ENCODE assay signal across 4 fruit fly cellular contexts in genomic region chr3L:8458767-8459614, dm6.
A peak's percentile ranks its signal among the peaks of the same experiment; 100 is the strongest.
TF ChIP-seq lines count a peak whose summit lies in the region.

No protein-coding gene starts in this region.

- TF ChIP-seq CTCF in whole organism, embryonic (GFP tag; optimal IDR thresholded peaks at IDR 0.05; lab: Kevin White, UChicago): no peak

TF ChIP-seq in whole organism, embryonic, 481 proteins besides CTCF, POLR2A, EP300 and RAD21 (continues in another document):
- TF ChIP-seq Dbx (GFP tag; IDR thresholded peaks at IDR 0.05; lab: Robert Waterston, UW): no peak
- TF ChIP-seq CG3726 (GFP tag; IDR thresholded peaks at IDR 0.05; lab: Robert Waterston, UW): no peak
- TF ChIP-seq Chrac-16 (GFP tag; optimal IDR thresholded peaks at IDR 0.05; lab: Kevin White, UChicago): no peak
- peak; percentile 9 for TF ChIP-seq CG4707 (GFP tag; optimal IDR thresholded peaks at IDR 0.05; lab: Kevin White, UChicago)
- no peak for TF ChIP-seq vfl (GFP tag; optimal IDR thresholded peaks at IDR 0.05; lab: Kevin White, UChicago)
- no peak for TF ChIP-seq onecut (GFP tag; IDR thresholded peaks at IDR 0.05; lab: Robert Waterston, UW)
- no peak for TF ChIP-seq ci (GFP tag; IDR thresholded peaks at IDR 0.05; lab: Robert Waterston, UW)
- TF ChIP-seq CG6854 (GFP tag; optimal IDR thresholded peaks at IDR 0.05; lab: Kevin White, UChicago): no peak
- no peak for TF ChIP-seq CG14860 (GFP tag; IDR thresholded peaks at IDR 0.05; lab: Robert Waterston, UW; ENCODE audit: partially characterized antibody)
- no peak for TF ChIP-seq D19B (GFP tag; optimal IDR thresholded peaks at IDR 0.05; lab: Kevin White, UChicago)
- TF ChIP-seq ranshi (GFP tag; IDR thresholded peaks at IDR 0.05; lab: Robert Waterston, UW): no peak
- TF ChIP-seq ERR (GFP tag; optimal IDR thresholded peaks at IDR 0.05; lab: Kevin White, UChicago): no peak
- TF ChIP-seq Oli (tag; optimal IDR thresholded peaks at IDR 0.05; lab: Kevin White, UChicago): peak; percentile 40
- 0 out of 2 replicates have a peak, but pooled peaks have one; percentile 14 for TF ChIP-seq Scr (GFP tag; IDR thresholded peaks at IDR 0.05; lab: Robert Waterston, UW; ENCODE audit: partially characterized antibody)
- no peak for TF ChIP-seq CG11093 (GFP tag; IDR thresholded peaks at IDR 0.05; lab: Robert Waterston, UW)
- TF ChIP-seq fd3F (GFP tag; optimal IDR thresholded peaks at IDR 0.05; lab: Kevin White, UChicago): no peak
- TF ChIP-seq lilli (GFP tag; optimal IDR thresholded peaks at IDR 0.05; lab: Kevin White, UChicago): peak; percentile 17
- no peak for TF ChIP-seq en (GFP tag; optimal IDR thresholded peaks at IDR 0.05; lab: Kevin White, UChicago)
- TF ChIP-seq CG18262 (tag; optimal IDR thresholded peaks at IDR 0.05; lab: Kevin White, UChicago): peak; percentile 53
- TF ChIP-seq gfzf (GFP tag; optimal IDR thresholded peaks at IDR 0.05; lab: Kevin White, UChicago): no peak
- TF ChIP-seq CG11247 (GFP tag; IDR thresholded peaks at IDR 0.05; lab: Robert Waterston, UW): no peak
- TF ChIP-seq CG13894 (tag; optimal IDR thresholded peaks at IDR 0.05; lab: Kevin White, UChicago): peak; percentile 3
- no peak for TF ChIP-seq CG6272 (GFP tag; IDR thresholded peaks at IDR 0.05; lab: Robert Waterston, UW)

TF ChIP-seq in whole organism, prepupa, 60 proteins besides CTCF, POLR2A, EP300 and RAD21 (continues in another document):
- TF ChIP-seq Blimp-1 (GFP tag; optimal IDR thresholded peaks at IDR 0.05; lab: Kevin White, UChicago) (no peak), CG34406 (GFP tag; optimal IDR thresholded peaks at IDR 0.05; lab: Kevin White, UChicago) (peak; percentile 47), CG3032 (tag; optimal IDR thresholded peaks at IDR 0.05; lab: Kevin White, UChicago) (peak; percentile 68), CG9139 (GFP tag; optimal IDR thresholded peaks at IDR 0.05; lab: Kevin White, UChicago) (peak; percentile 1), CG6163 (GFP tag; IDR thresholded peaks at IDR 0.05; lab: Robert Waterston, UW) (no peak), Met (GFP tag; optimal IDR thresholded peaks at IDR 0.05; lab: Kevin White, UChicago) (peak; percentile 70), topi (GFP tag; optimal IDR thresholded peaks at IDR 0.05; lab: Kevin White, UChicago) (peak; percentile 60), CG8319 (GFP tag; optimal IDR thresholded peaks at IDR 0.05; lab: Kevin White, UChicago) (peak; percentile 58), Hr38 (GFP tag; optimal IDR thresholded peaks at IDR 0.05; lab: Kevin White, UChicago) (no peak), CG7368 (GFP tag; optimal IDR thresholded peaks at IDR 0.05; lab: Kevin White, UChicago) (no peak), dsx (GFP tag; optimal IDR thresholded peaks at IDR 0.05; lab: Kevin White, UChicago; ENCODE audit: poor library complexity, severe bottlenecking) (peak; percentile 18), CG6276 (GFP tag; optimal IDR thresholded peaks at IDR 0.05; lab: Kevin White, UChicago) (peak; percentile 51), Gug (GFP tag; IDR thresholded peaks at IDR 0.05; lab: Robert Waterston, UW) (peak; percentile 47), ss (GFP tag; optimal IDR thresholded peaks at IDR 0.05; lab: Kevin White, UChicago) (peak in 1 of 2 experiments; percentile 34), CG15336 (GFP tag; IDR thresholded peaks at IDR 0.05; lab: Robert Waterston, UW) (peak; percentile 61), Hr39 (GFP tag; optimal IDR thresholded peaks at IDR 0.05; lab: Kevin White, UChicago) (peak; percentile 50), Sox15 (GFP tag; optimal IDR thresholded peaks at IDR 0.05; lab: Kevin White, UChicago) (peak; percentile 20), net (GFP tag; optimal IDR thresholded peaks at IDR 0.05; lab: Kevin White, UChicago) (peak; percentile 68), Eip75B (GFP tag; optimal IDR thresholded peaks at IDR 0.05; lab: Kevin White, UChicago) (peak; percentile 63), Smox (GFP tag; optimal IDR thresholded peaks at IDR 0.05; lab: Kevin White, UChicago) (peak; percentile 58), CG11902 (GFP tag; optimal IDR thresholded peaks at IDR 0.05; lab: Kevin White, UChicago) (peak; percentile 9), vri (GFP tag; optimal IDR thresholded peaks at IDR 0.05; lab: Kevin White, UChicago) (peak; percentile 5), CG10669 (GFP tag; optimal IDR thresholded peaks at IDR 0.05; lab: Kevin White, UChicago) (peak; percentile 69)

TF ChIP-seq in whole organism, pupa, 21 proteins besides CTCF, POLR2A, EP300 and RAD21:
- TF ChIP-seq CG4496 (GFP tag; IDR thresholded peaks at IDR 0.05; lab: Robert Waterston, UW): 0 out of 3 replicates have a peak, but pooled peaks have one; percentile 35
- peak; percentile 32 for TF ChIP-seq Pif1B (GFP tag; optimal IDR thresholded peaks at IDR 0.05; lab: Kevin White, UChicago)
- no peak for TF ChIP-seq Ets98B (GFP tag; IDR thresholded peaks at IDR 0.05; lab: Robert Waterston, UW)
- TF ChIP-seq CG17806 (tag; optimal IDR thresholded peaks at IDR 0.05; lab: Kevin White, UChicago): peak; percentile 63
- peak; percentile 40 for TF ChIP-seq Snoo (tag; optimal IDR thresholded peaks at IDR 0.05; lab: Kevin White, UChicago)
- peak; percentile 67 for TF ChIP-seq CG15710 (tag; optimal IDR thresholded peaks at IDR 0.05; lab: Kevin White, UChicago)
- TF ChIP-seq CG8159 (tag; optimal IDR thresholded peaks at IDR 0.05; lab: Kevin White, UChicago): peak; percentile 81
- TF ChIP-seq CG14655 (GFP tag; optimal IDR thresholded peaks at IDR 0.05; lab: Kevin White, UChicago): peak; percentile 84
- peak; percentile 68 for TF ChIP-seq CG9948 (tag; optimal IDR thresholded peaks at IDR 0.05; lab: Kevin White, UChicago)
- TF ChIP-seq fd96Ca (GFP tag; IDR thresholded peaks at IDR 0.05; lab: Robert Waterston, UW): 0 out of 3 replicates have a peak, but pooled peaks have one; percentile 34
- peak; percentile 39 for TF ChIP-seq CG34367 (tag; optimal IDR thresholded peaks at IDR 0.05; lab: Kevin White, UChicago)
- no peak for TF ChIP-seq CG32121 (GFP tag; IDR thresholded peaks at IDR 0.05; lab: Robert Waterston, UW)
- no peak for TF ChIP-seq CG10348 (GFP tag; IDR thresholded peaks at IDR 0.05; lab: Robert Waterston, UW)
- peak; percentile 5 for TF ChIP-seq D1 (tag; optimal IDR thresholded peaks at IDR 0.05; lab: Kevin White, UChicago)
- peak; percentile 72 for TF ChIP-seq CG8301 (tag; optimal IDR thresholded peaks at IDR 0.05; lab: Kevin White, UChicago)
- peak; percentile 73 for TF ChIP-seq Pif1A (GFP tag; optimal IDR thresholded peaks at IDR 0.05; lab: Kevin White, UChicago)

TF ChIP-seq in whole organism, wandering third instar larva, 38 proteins besides CTCF, POLR2A, EP300 and RAD21:
- TF ChIP-seq dl (GFP tag; optimal IDR thresholded peaks at IDR 0.05; lab: Kevin White, UChicago; ENCODE audit: insufficient read depth in 1 of 2, partially characterized antibody in 2 of 2) (no peak), brk (GFP tag; optimal IDR thresholded peaks at IDR 0.05; lab: Kevin White, UChicago) (peak; percentile 11), ey (GFP tag; optimal IDR thresholded peaks at IDR 0.05; lab: Kevin White, UChicago) (peak; percentile 8), OdsH (GFP tag; optimal IDR thresholded peaks at IDR 0.05; lab: Kevin White, UChicago) (peak; percentile 39), Hr83 (GFP tag; optimal IDR thresholded peaks at IDR 0.05; lab: Kevin White, UChicago; ENCODE audit: poor library complexity, severe bottlenecking) (no peak), foxo (GFP tag; optimal IDR thresholded peaks at IDR 0.05; lab: Kevin White, UChicago) (peak in 1 of 2 experiments; percentile 37), fru (GFP tag; optimal IDR thresholded peaks at IDR 0.05; lab: Kevin White, UChicago) (peak; percentile 51), h (GFP tag; optimal IDR thresholded peaks at IDR 0.05; lab: Kevin White, UChicago) (peak; percentile 44), dmrt93B (GFP tag; optimal IDR thresholded peaks at IDR 0.05; lab: Kevin White, UChicago) (peak; percentile 11), dsf (GFP tag; optimal IDR thresholded peaks at IDR 0.05; lab: Kevin White, UChicago; ENCODE audit: borderline replicate concordance) (no peak), rgr (GFP tag; optimal IDR thresholded peaks at IDR 0.05; lab: Kevin White, UChicago) (peak; percentile 1), HLH106 (tag; optimal IDR thresholded peaks at IDR 0.05; lab: Kevin White, UChicago) (peak; percentile 36)

Comparison
In these comparisons a context has a peak if more than half of its experiments do, and no peak if none do; other contexts are left out.
1. Of the 7 proteins assayed by ChIP-seq in both whole organism, embryonic and whole organism, prepupa: peak only in whole organism, embryonic: Blimp-1; only in whole organism, prepupa: Gug, Hr39 and Lpt; in both: Sox102F; in neither: 2.